Worm (Caenorhabditis elegans) whole organism, early embryonic: ENCODE results near the gene dmd-4.

ENCODE experiments used
- F13C5.2 ChIP-seq: sonication (generic microtip); optimal IDR thresholded peaks from 2 replicates; lab custom pipeline; 2017; ENCODE audit warnings: mild to moderate bottlenecking, missing genetic modification characterization, inconsistent platforms, missing compliant biosample characterization
- ama-1 ChIP-seq: fragments of 150-350 bp; optimal IDR thresholded peaks from 2 replicates; lab custom pipeline; 2014
- flt-1 ChIP-seq: fragments of 200-800 bp; sonication (Bioruptor generic); IDR thresholded peaks from 2 replicates; pipeline ENCODE4 v1.3.6; 2022; ENCODE audit warnings: missing genetic modification characterization, missing compliant biosample characterization
- hmg-4 ChIP-seq: fragments of 200-800 bp; sonication (Bioruptor generic); optimal IDR thresholded peaks from 2 replicates; lab custom pipeline; 2018; ENCODE audit warnings: mild to moderate bottlenecking, missing genetic modification characterization, missing compliant biosample characterization
- scrt-1 ChIP-seq: fragments of 200-800 bp; sonication (Bioruptor generic); IDR thresholded peaks from 2 replicates; pipeline ENCODE4 v1.3.6; 2022; ENCODE audit warnings: missing genetic modification characterization, missing compliant biosample characterization

DNA sequence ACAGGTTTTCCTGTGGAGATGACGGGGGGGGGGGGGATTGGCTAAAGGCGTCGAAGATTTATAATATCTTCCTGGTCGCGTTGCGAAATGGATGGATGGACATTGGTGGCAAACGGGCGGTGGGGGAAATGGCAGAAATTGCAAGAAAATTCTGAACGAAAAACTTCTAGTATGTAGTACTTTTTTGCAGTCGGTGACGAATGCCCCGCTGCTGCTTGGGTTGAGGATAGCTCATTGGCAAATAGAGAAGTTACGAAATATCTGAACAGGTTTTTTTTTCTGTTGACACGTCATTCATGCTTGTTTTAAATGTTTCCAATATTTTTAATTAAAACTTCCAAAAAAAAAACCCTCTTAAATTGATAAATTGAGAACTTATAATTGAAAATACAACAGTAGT is 42.2 kb downstream of the dmd-4 start:
- TF ChIP-seq F13C5.2 (tag; lab: Kevin White, UChicago) = no peak
- TF ChIP-seq ama-1 = no peak
- no peak for TF ChIP-seq flt-1 (GFP tag; lab: Robert Waterston, UW)
- no peak for TF ChIP-seq hmg-4 (GFP tag; lab: Kevin White, UChicago)
- no peak for TF ChIP-seq scrt-1 (GFP tag; lab: Robert Waterston, UW)
